Fruit fly (Drosophila melanogaster): ENCODE results near the gene Nha1.

The Nha1 gene

DNA sequence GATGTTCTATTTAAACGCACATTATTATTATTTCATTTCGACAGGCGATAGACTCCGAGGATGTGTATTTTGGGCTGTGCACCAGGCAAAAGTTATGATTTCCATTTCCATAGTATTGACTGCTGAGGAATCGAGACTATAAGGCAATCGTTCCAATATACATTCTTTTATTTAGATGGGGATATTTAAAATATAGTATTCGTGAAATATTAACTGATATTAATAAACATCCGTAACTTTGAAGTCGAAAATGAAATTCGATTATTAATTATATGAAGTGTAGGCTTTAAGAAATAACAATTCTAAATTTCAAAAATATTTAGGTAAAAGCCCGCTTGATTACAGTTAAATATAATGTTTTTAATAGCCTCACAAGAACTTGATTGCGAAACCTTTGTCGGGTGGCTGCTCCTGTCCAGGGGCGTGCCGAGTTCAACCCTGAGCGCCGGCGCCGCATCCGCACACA, 39.9 kb downstream of the Nha1 start (continued):
- TF ChIP-seq ham (GFP tag; IDR thresholded peaks at IDR 0.05) (no peak), lola (GFP tag; optimal IDR thresholded peaks at IDR 0.05) (peak in 1 of 3 experiments; percentile 91), CG13424 (tag; optimal IDR thresholded peaks at IDR 0.05) (peak; percentile 72), Blimp-1 (GFP tag; optimal IDR thresholded peaks at IDR 0.05) (no peak), CG16863 (GFP tag; optimal IDR thresholded peaks at IDR 0.05) (no peak), seq (GFP tag; IDR thresholded peaks at IDR 0.05) (0 out of 2 replicates have a peak, but pooled peaks have one; percentile 26), trem (tag; optimal IDR thresholded peaks at IDR 0.05) (peak; percentile 59), unpg (GFP tag; optimal IDR thresholded peaks at IDR 0.05) (peak; percentile 26), CG17612 (GFP tag; IDR thresholded peaks at IDR 0.05) (no peak), croc (GFP tag; conservative IDR thresholded peaks at IDR 0.05) (peak; percentile 47; the same call in 2 of the 3 replicates), D (optimal IDR thresholded peaks at IDR 0.05) (no peak), D (GFP tag; optimal IDR thresholded peaks at IDR 0.05) (peak; percentile 66), CG6683 (GFP tag; optimal IDR thresholded peaks at IDR 0.05) (peak; percentile 11), CG9215 (GFP tag; IDR thresholded peaks at IDR 0.05) (no peak), B-H1 (GFP tag; IDR thresholded peaks at IDR 0.05) (no peak), CG12659 (GFP tag; optimal IDR thresholded peaks at IDR 0.05) (peak; percentile 47), CG4617 (GFP tag; optimal IDR thresholded peaks at IDR 0.05; ENCODE audit: borderline replicate concordance) (no peak), bsh (GFP tag; optimal IDR thresholded peaks at IDR 0.05) (peak in 1 of 2 experiments; percentile 56), CG1529 (GFP tag; optimal IDR thresholded peaks at IDR 0.05) (peak; percentile 51), CG30431 (GFP tag; optimal IDR thresholded peaks at IDR 0.05) (peak; percentile 21), CG8290 (GFP tag; optimal IDR thresholded peaks at IDR 0.05) (peak; percentile 29), CG8290 (tag; optimal IDR thresholded peaks at IDR 0.05) (peak in 1 of 2 experiments; percentile 2), ERR (GFP tag; optimal IDR thresholded peaks at IDR 0.05) (no peak), CG2116 (GFP tag; optimal IDR thresholded peaks at IDR 0.05) (peak; percentile 16), lov (optimal IDR thresholded peaks at IDR 0.05) (no peak), lov (GFP tag; IDR thresholded peaks at IDR 0.05) (no peak), CG15601 (tag; optimal IDR thresholded peaks at IDR 0.05) (peak; percentile 49), chm (GFP tag; IDR thresholded peaks at IDR 0.05) (no peak), CG4424 (GFP tag; optimal IDR thresholded peaks at IDR 0.05) (peak; percentile 61), pum (GFP tag; optimal IDR thresholded peaks at IDR 0.05) (peak; percentile 20), gsb (GFP tag; IDR thresholded peaks at IDR 0.05) (no peak), Abd-B (GFP tag; optimal IDR thresholded peaks at IDR 0.05) (peak; percentile 17), CG31224 (GFP tag; IDR thresholded peaks at IDR 0.05) (no peak), run (tag; optimal IDR thresholded peaks at IDR 0.05) (no peak), CG13894 (tag; optimal IDR thresholded peaks at IDR 0.05) (no peak), Fer1 (GFP tag; optimal IDR thresholded peaks at IDR 0.05) (peak; percentile 54), CG30403 (GFP tag; optimal IDR thresholded peaks at IDR 0.05) (peak; percentile 58), crp (GFP tag; optimal IDR thresholded peaks at IDR 0.05) (peak in 1 of 2 experiments; percentile 19), Asciz (GFP tag; optimal IDR thresholded peaks at IDR 0.05) (peak; percentile 26), CG1603 (tag; optimal IDR thresholded peaks at IDR 0.05) (no peak), CG17359 (tag; optimal IDR thresholded peaks at IDR 0.05) (peak; percentile 50), Hr51 (GFP tag; optimal IDR thresholded peaks at IDR 0.05) (peak in 1 of 2 experiments; percentile 49), BtbVII (GFP tag; optimal IDR thresholded peaks at IDR 0.05) (peak; percentile 1), grau (tag; optimal IDR thresholded peaks at IDR 0.05) (peak; percentile 66), CG11695 (GFP tag; IDR thresholded peaks at IDR 0.05) (0 out of 3 replicates have a peak, but pooled peaks have one; percentile 54), Max (GFP tag; optimal IDR thresholded peaks at IDR 0.05) (peak; percentile 28), Oaz (GFP tag; IDR thresholded peaks at IDR 0.05) (no peak), CG15011 (GFP tag; optimal IDR thresholded peaks at IDR 0.05) (peak; percentile 26), D19A (tag; optimal IDR thresholded peaks at IDR 0.05) (peak; percentile 76), HHEX (GFP tag; optimal IDR thresholded peaks at IDR 0.05) (peak; percentile 47)
